Fruit fly (Drosophila melanogaster): ENCODE measurements around the gene CG13965.

DNA sequence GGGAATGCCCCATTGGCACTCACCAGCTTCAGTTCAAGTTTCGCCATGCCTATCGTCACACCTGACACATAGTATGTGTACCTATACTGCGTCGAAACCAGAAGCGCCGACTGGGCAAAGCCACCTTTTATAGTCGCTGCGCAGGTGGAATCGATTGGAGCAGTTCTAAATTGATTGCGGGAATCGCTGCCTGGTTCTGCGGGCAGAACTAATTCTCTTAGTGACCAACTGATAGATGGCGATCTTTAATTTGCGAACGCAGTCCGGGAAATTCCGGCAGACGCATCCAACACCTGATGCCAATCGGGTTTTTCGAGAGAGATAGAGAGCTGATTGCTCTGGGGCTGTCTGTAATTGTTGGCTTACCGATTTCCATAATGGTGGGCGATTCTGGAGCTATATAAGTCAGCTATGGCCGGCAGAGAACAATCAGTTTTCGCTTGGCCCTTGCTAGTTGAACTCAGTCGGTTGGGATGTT, at the start of gene CG13965, which contains the start of gene CG16772:
- TF ChIP-seq CG8478 (optimal IDR thresholded peaks at IDR 0.05), result no peak
- no peak for TF ChIP-seq CTCF (optimal IDR thresholded peaks at IDR 0.05)
